Worm (Caenorhabditis elegans): ENCODE data around the gene glr-5.

ce11 chrV:8727077-8727476 is 10.8 kb downstream of the glr-5 start, which contains the start of gene ZC196.9:
- TF ChIP-seq cog-1 (tag; optimal IDR thresholded peaks at IDR 0.05) (no peak), ref-1 (GFP tag; conservative IDR thresholded peaks at IDR 0.05) (no peak), ztf-23 (GFP tag; IDR thresholded peaks at IDR 0.05) (no peak), T22C8.4 (GFP tag; IDR thresholded peaks at IDR 0.05) (no peak), klf-2 (GFP tag; conservative IDR thresholded peaks at IDR 0.05) (no peak), ztf-29 (GFP tag; IDR thresholded peaks at IDR 0.05) (no peak), med-1 (GFP tag; optimal IDR thresholded peaks at IDR 0.05; ENCODE audit: insufficient read depth) (no peak), tab-1 (GFP tag; IDR thresholded peaks at IDR 0.05) (no peak)
